Worm (Caenorhabditis elegans) whole organism, late embryonic: ENCODE data around the gene wago-5.

Experiments used
- C08G9.2 ChIP-seq: sonication (generic microtip); optimal IDR thresholded peaks from 2 replicates; lab custom pipeline; 2016; ENCODE audit warnings: mild to moderate bottlenecking, missing genetic modification characterization, moderate library complexity, missing compliant biosample characterization
- C38D4.7 ChIP-seq: fragments of 200-800 bp; sonication (Bioruptor generic); optimal IDR thresholded peaks from 2 replicates; lab custom pipeline; 2018; ENCODE audit warnings: mild to moderate bottlenecking, missing genetic modification characterization, moderate library complexity, missing compliant biosample characterization
- F13H6.1 ChIP-seq: sonication (generic microtip); optimal IDR thresholded peaks from 2 replicates; lab custom pipeline; 2016; ENCODE audit warnings: missing genetic modification characterization, missing compliant biosample characterization
- T23F11.4 ChIP-seq: fragments of 200-800 bp; sonication (Bioruptor generic); optimal IDR thresholded peaks from 2 replicates; lab custom pipeline; 2018; ENCODE audit warnings: mild to moderate bottlenecking, missing genetic modification characterization, missing compliant biosample characterization
- Y22D7AL.16 ChIP-seq: sonication (generic microtip); optimal IDR thresholded peaks from 2 replicates; lab custom pipeline; 2016; ENCODE audit warnings: missing genetic modification characterization, missing compliant biosample characterization
- ama-1 ChIP-seq: fragments of 150-350 bp; optimal IDR thresholded peaks from 2 replicates; lab custom pipeline; 2014
- ceh-14 ChIP-seq: sonication (generic microtip); optimal IDR thresholded peaks from 2 replicates; lab custom pipeline; 2016; ENCODE audit warnings: missing genotype, missing genetic modification characterization, missing compliant biosample characterization
- ceh-18 ChIP-seq: sonication (generic microtip); optimal IDR thresholded peaks from 2 replicates; lab custom pipeline; 2016; ENCODE audit warnings: missing genetic modification characterization, missing compliant biosample characterization
- ceh-19 ChIP-seq: fragments of 200-800 bp; sonication (Bioruptor generic); optimal IDR thresholded peaks from 2 replicates; lab custom pipeline; 2018; ENCODE audit warnings: mild to moderate bottlenecking, missing genetic modification characterization, missing compliant biosample characterization
- ceh-2 ChIP-seq: sonication (generic microtip); optimal IDR thresholded peaks from 2 replicates; lab custom pipeline; 2016; ENCODE audit warnings: missing genotype, missing genetic modification characterization, missing compliant biosample characterization
- ceh-24 ChIP-seq: sonication (generic microtip); optimal IDR thresholded peaks from 2 replicates; lab custom pipeline; 2016; ENCODE audit warnings: mild to moderate bottlenecking, missing genetic modification characterization, missing compliant biosample characterization
- ceh-31 ChIP-seq: sonication (generic microtip); optimal IDR thresholded peaks from 2 replicates; lab custom pipeline; 2016; ENCODE audit warnings: missing genetic modification characterization, missing compliant biosample characterization
- ceh-34 ChIP-seq: sonication (generic microtip); optimal IDR thresholded peaks from 2 replicates; lab custom pipeline; 2016; ENCODE audit warnings: mild to moderate bottlenecking, missing genetic modification characterization, missing compliant biosample characterization
- ceh-48 ChIP-seq: sonication (generic microtip); optimal IDR thresholded peaks from 2 replicates; lab custom pipeline; 2016; ENCODE audit warnings: missing genetic modification characterization, inconsistent platforms, missing compliant biosample characterization
- che-1 ChIP-seq: sonication (generic microtip); optimal IDR thresholded peaks from 2 replicates; lab custom pipeline; 2016; ENCODE audit warnings: mild to moderate bottlenecking, missing genetic modification characterization, missing compliant biosample characterization
- dmd-4 ChIP-seq: sonication (generic microtip); optimal IDR thresholded peaks from 2 replicates; lab custom pipeline; 2016; ENCODE audit warnings: borderline replicate concordance, missing genetic modification characterization, missing compliant biosample characterization
- ets-4 ChIP-seq: sonication (generic microtip); optimal IDR thresholded peaks from 2 replicates; lab custom pipeline; 2016; ENCODE audit warnings: missing genetic modification characterization, missing compliant biosample characterization
- fkh-6 ChIP-seq: sonication (generic microtip); optimal IDR thresholded peaks from 2 replicates; lab custom pipeline; 2016; ENCODE audit warnings: missing genetic modification characterization, missing compliant biosample characterization
- hlh-13 ChIP-seq: fragments of 200-800 bp; sonication (Bioruptor generic); optimal IDR thresholded peaks from 2 replicates; lab custom pipeline; 2018; ENCODE audit warnings: mild to moderate bottlenecking, missing genetic modification characterization, missing compliant biosample characterization
- hlh-6 ChIP-seq: sonication (generic microtip); optimal IDR thresholded peaks from 2 replicates; lab custom pipeline; 2016; ENCODE audit warnings: missing genotype, missing genetic modification characterization, missing compliant biosample characterization
- hlh-8 ChIP-seq: sonication (generic microtip); optimal IDR thresholded peaks from 2 replicates; lab custom pipeline; 2016; ENCODE audit warnings: missing genotype, missing genetic modification characterization, missing compliant biosample characterization
- lim-6 ChIP-seq: sonication (generic microtip); optimal IDR thresholded peaks from 2 replicates; lab custom pipeline; 2016; ENCODE audit warnings: missing genetic modification characterization, missing compliant biosample characterization
- lin-11 ChIP-seq: fragments of 200-800 bp; sonication (Bioruptor generic); optimal IDR thresholded peaks from 2 replicates; lab custom pipeline; 2018; ENCODE audit warnings: mild to moderate bottlenecking, missing genetic modification characterization, missing compliant biosample characterization
- madf-2 ChIP-seq: sonication (generic microtip); optimal IDR thresholded peaks from 2 replicates; lab custom pipeline; 2017; ENCODE audit warnings: missing genetic modification characterization, missing compliant biosample characterization
- nhr-11 ChIP-seq: fragments of 150-350 bp; optimal IDR thresholded peaks from 2 replicates; lab custom pipeline; 2014; ENCODE audit warnings: missing biosample characterization, missing genetic modification characterization
- nhr-232 ChIP-seq: sonication (generic microtip); optimal IDR thresholded peaks from 2 replicates; lab custom pipeline; 2016; ENCODE audit warnings: missing genetic modification characterization, missing compliant biosample characterization
- odd-2 ChIP-seq: sonication (generic microtip); optimal IDR thresholded peaks from 2 replicates; lab custom pipeline; 2017; ENCODE audit warnings: antibody characterized with exemption, mild to moderate bottlenecking, missing genetic modification characterization, missing compliant biosample characterization
- pha-2 ChIP-seq: sonication (generic microtip); optimal IDR thresholded peaks from 2 replicates; lab custom pipeline; 2017; ENCODE audit warnings: mild to moderate bottlenecking, missing genetic modification characterization, missing compliant biosample characterization
- pha-4 ChIP-seq: fragments of 150-350 bp; optimal IDR thresholded peaks from 2 replicates; lab custom pipeline; 2018; ENCODE audit warnings: missing biosample characterization, missing genetic modification reagents, missing genetic modification characterization
- pqm-1 ChIP-seq: sonication (generic microtip); optimal IDR thresholded peaks from 2 replicates; lab custom pipeline; 2016; ENCODE audit warnings: missing genetic modification characterization, missing compliant biosample characterization
- ref-2 ChIP-seq: sonication (generic microtip); optimal IDR thresholded peaks from 2 replicates; lab custom pipeline; 2016; ENCODE audit warnings: missing genetic modification characterization, missing compliant biosample characterization
- sox-2 ChIP-seq: fragments of 200-800 bp; sonication (Bioruptor generic); IDR thresholded peaks from 2 replicates; pipeline ENCODE4 v1.3.6; 2022; ENCODE audit warnings: missing genetic modification reagents, missing genetic modification characterization, missing compliant biosample characterization
- sox-4 ChIP-seq: sonication (generic microtip); optimal IDR thresholded peaks from 2 replicates; lab custom pipeline; 2017; ENCODE audit warnings: mild to moderate bottlenecking, missing genetic modification characterization, inconsistent platforms, missing compliant biosample characterization
- syd-9 ChIP-seq: sonication (generic microtip); optimal IDR thresholded peaks from 2 replicates; lab custom pipeline; 2016; ENCODE audit warnings: mild to moderate bottlenecking, missing genetic modification characterization, moderate library complexity, missing compliant biosample characterization
- tbx-2 ChIP-seq: sonication (generic microtip); optimal IDR thresholded peaks from 2 replicates; lab custom pipeline; 2016; ENCODE audit warnings: missing genetic modification characterization, missing compliant biosample characterization
- tbx-7 ChIP-seq: sonication (generic microtip); optimal IDR thresholded peaks from 2 replicates; lab custom pipeline; 2016; ENCODE audit warnings: missing genotype, missing genetic modification characterization, missing compliant biosample characterization
- ttx-3 ChIP-seq: sonication (generic microtip); optimal IDR thresholded peaks from 2 replicates; lab custom pipeline; 2016; ENCODE audit warnings: missing genetic modification reagents, missing genetic modification characterization, missing compliant biosample characterization
- unc-3 ChIP-seq, 2 experiments: fragments of 200-800 bp in 1 of 2; sonication (Bioruptor generic) in 1 of 2; sonication (generic microtip) in 1 of 2; conservative IDR thresholded peaks in 1 of 2; optimal IDR thresholded peaks in 1 of 2; 2 replicates each; pipeline versions ENCODE4 v1.3.6 to Lab custom; 2016 to 2022; ENCODE audit warnings: missing compliant biosample characterization in 2 of 2, missing genetic modification characterization in 2 of 2, missing genetic modification reagents in 1 of 2
- unc-42 ChIP-seq: sonication (generic microtip); optimal IDR thresholded peaks from 2 replicates; lab custom pipeline; 2016; ENCODE audit warnings: missing genotype, missing genetic modification characterization, missing compliant biosample characterization
- unc-55 ChIP-seq: sonication (generic microtip); optimal IDR thresholded peaks from 2 replicates; lab custom pipeline; 2017; ENCODE audit warnings: missing biosample characterization, missing genetic modification reagents, missing genetic modification characterization
- unc-86 ChIP-seq: sonication (generic microtip); optimal IDR thresholded peaks from 2 replicates; lab custom pipeline; 2016; ENCODE audit warnings: missing genetic modification characterization, missing compliant biosample characterization
- zip-5 ChIP-seq: sonication (generic microtip); optimal IDR thresholded peaks from 2 replicates; lab custom pipeline; 2016; ENCODE audit warnings: missing genetic modification characterization, missing compliant biosample characterization
- ztf-16 ChIP-seq: sonication (generic microtip); optimal IDR thresholded peaks from 2 replicates; lab custom pipeline; 2017; ENCODE audit warnings: missing genetic modification characterization, missing compliant biosample characterization

wago-5 gene

DNA sequence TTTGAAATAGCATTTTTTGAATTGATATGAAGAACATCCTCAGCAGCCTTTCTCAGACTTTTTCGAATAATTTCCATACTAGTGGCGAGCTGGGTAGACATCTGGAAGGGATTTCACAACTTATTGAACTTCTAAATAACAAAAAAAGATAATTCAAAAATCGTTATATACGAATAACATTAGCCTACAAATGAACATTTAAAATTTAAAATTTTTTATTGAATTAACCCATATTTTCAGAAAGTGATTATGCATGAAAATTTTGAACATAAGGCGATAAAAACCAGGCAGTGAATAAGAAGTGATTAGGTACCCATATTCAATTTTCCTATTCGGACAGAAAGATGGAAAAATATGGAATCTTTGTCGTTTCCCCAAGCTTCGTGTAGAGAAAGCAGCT, 13.2 kb upstream of the wago-5 start, which contains the start of gene ZK1248.11:
Gene ZK1248.11 (minus strand): TSS at position 101 of the 400 bp plus-strand sequence.
- TF ChIP-seq hlh-6 (no peak), ceh-34 (no peak), madf-2 (tag; lab: Kevin White, UChicago) (no peak), ttx-3 (tag; lab: Kevin White, UChicago) (no peak), che-1 (tag; lab: Kevin White, UChicago) (no peak), odd-2 (tag; lab: Kevin White, UChicago) (no peak), F13H6.1 (tag; lab: Kevin White, UChicago) (no peak), nhr-11 (no peak), ceh-48 (tag; lab: Kevin White, UChicago) (no peak), syd-9 (tag; lab: Kevin White, UChicago) (no peak), tbx-7 (tag; lab: Kevin White, UChicago) (no peak), sox-2 (GFP tag; lab: Robert Waterston, UW) (no peak), dmd-4 (tag; lab: Kevin White, UChicago) (no peak), lim-6 (tag; lab: Kevin White, UChicago) (no peak), ceh-14 (no peak), Y22D7AL.16 (tag; lab: Kevin White, UChicago) (no peak), nhr-232 (tag; lab: Kevin White, UChicago) (no peak), hlh-13 (GFP tag; lab: Kevin White, UChicago) (no peak), pha-2 (no peak)

DNA sequence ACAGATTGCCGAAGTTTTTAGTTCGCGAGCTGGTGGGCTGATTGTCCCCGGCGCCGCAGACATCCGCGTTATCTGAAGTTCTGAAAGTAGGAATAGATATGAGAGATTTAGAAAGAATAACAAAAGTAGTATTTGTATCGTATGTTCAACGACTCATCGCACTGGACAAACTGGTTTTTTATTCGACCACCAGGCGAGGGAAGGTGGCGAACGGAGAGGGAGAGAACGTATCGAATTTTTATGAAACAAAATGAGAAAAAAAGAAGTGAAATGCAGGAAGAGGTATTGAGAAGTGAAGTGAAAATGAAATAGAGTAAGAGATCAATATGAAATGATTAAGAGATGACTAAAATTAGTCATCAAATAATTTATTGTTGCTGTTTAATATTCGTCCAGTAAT, 12.1 kb upstream of the wago-5 start, which contains the start of gene tbc-2:
Gene tbc-2 (minus strand): TSS at position 80 of the 400 bp plus-strand sequence.
- TF ChIP-seq ceh-34, result no peak
- TF ChIP-seq ets-4 (tag; lab: Kevin White, UChicago), result no peak
- no peak for TF ChIP-seq C08G9.2 (tag; lab: Kevin White, UChicago)
- TF ChIP-seq hlh-13 (GFP tag; lab: Kevin White, UChicago), result no peak
- TF ChIP-seq pha-4 (tag; lab: Kevin White, UChicago), result no peak
- TF ChIP-seq lin-11, result no peak
- TF ChIP-seq ttx-3 (tag; lab: Kevin White, UChicago), result no peak
- no peak for TF ChIP-seq nhr-11

DNA sequence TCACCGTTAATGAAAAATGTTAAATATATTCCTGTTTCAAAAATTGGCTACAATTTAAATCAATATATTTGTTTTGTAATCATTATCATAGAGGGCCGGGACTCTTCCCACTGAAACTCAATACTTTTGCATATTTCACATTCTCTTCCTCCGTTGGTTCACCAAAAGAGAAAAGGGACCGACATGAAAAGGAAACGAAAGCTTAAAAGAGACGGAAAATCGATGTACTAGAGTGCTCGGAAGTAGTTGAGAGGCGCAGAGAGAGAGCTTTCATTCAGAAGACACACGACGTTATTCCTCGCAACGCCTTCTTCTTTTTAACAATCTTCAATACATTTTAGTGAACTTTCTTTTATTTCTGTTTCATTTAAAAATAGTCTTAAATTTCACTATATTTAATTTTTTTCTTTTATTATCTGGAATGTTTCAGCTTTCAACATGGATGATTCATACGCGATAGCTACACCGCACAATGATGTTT, 5.0 kb upstream of the wago-5 start, which contains the start of gene ehs-1:
Gene ehs-1 (plus strand): TSS at position 431 of the 481 bp plus-strand sequence.
- peak; percentile 84 for TF ChIP-seq ceh-48 (tag; lab: Kevin White, UChicago)
- TF ChIP-seq sox-4 (tag; lab: Kevin White, UChicago), result no peak
- no peak for TF ChIP-seq dmd-4 (tag; lab: Kevin White, UChicago)
- no peak for TF ChIP-seq unc-3 (GFP tag; conservative IDR thresholded peaks at IDR 0.05; lab: Robert Waterston, UW)
- TF ChIP-seq unc-3 (tag; optimal IDR thresholded peaks at IDR 0.05; lab: Kevin White, UChicago), result no peak
- TF ChIP-seq ttx-3 (tag; lab: Kevin White, UChicago), result no peak

DNA sequence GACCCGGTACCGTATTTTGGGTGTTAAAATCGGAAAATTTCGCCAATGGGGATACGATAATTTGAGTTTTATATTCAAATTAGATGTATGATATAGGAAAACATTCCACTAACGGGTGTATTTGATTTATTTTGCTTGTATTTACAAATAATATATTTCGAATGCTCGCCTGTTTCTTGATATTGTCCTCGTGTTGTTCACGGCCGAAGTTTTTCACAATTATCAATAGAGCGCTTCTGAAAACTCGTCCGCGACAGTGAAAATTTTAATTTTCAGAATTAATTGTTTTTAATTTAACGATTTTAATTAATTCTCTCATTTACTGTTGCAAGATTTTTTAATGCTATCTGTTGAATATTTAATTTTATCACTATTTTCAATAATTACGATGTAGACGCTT, 4.4 kb upstream of the wago-5 start:
- TF ChIP-seq ceh-2, result peak; percentile 70
- TF ChIP-seq pqm-1 (tag; lab: Kevin White, UChicago), result no peak
- TF ChIP-seq ets-4 (tag; lab: Kevin White, UChicago), result peak; percentile 63
- TF ChIP-seq ceh-18 (tag; lab: Kevin White, UChicago), result no peak
- peak; percentile 12 for TF ChIP-seq fkh-6 (tag; lab: Kevin White, UChicago)
- TF ChIP-seq odd-2 (tag; lab: Kevin White, UChicago), result no peak
- TF ChIP-seq T23F11.4 (GFP tag; lab: Kevin White, UChicago), result no peak
- no peak for TF ChIP-seq ztf-16 (tag; lab: Kevin White, UChicago)
- no peak for TF ChIP-seq ceh-19 (GFP tag; lab: Kevin White, UChicago)
- no peak for TF ChIP-seq lim-6 (tag; lab: Kevin White, UChicago)
- no peak for TF ChIP-seq lin-11
- no peak for TF ChIP-seq unc-86 (tag; lab: Kevin White, UChicago)
- TF ChIP-seq ref-2 (tag; lab: Kevin White, UChicago), result peak; percentile 48
- peak; percentile 24 for TF ChIP-seq zip-5 (tag; lab: Kevin White, UChicago)
- TF ChIP-seq ceh-24 (tag; lab: Kevin White, UChicago), result no peak
- peak; percentile 11 for TF ChIP-seq hlh-8
- peak; percentile 71 for TF ChIP-seq ceh-31 (tag; lab: Kevin White, UChicago)
- no peak for TF ChIP-seq tbx-7 (tag; lab: Kevin White, UChicago)
- TF ChIP-seq che-1 (tag; lab: Kevin White, UChicago), result no peak
- TF ChIP-seq unc-55 (GFP tag; lab: Kevin White, UChicago), result no peak
- TF ChIP-seq C08G9.2 (tag; lab: Kevin White, UChicago), result peak; percentile 68
- TF ChIP-seq ceh-14, result peak; percentile 26
- TF ChIP-seq Y22D7AL.16 (tag; lab: Kevin White, UChicago), result no peak
- no peak for TF ChIP-seq hlh-13 (GFP tag; lab: Kevin White, UChicago)
- no peak for TF ChIP-seq ama-1
- TF ChIP-seq C38D4.7 (GFP tag; lab: Kevin White, UChicago), result no peak
- TF ChIP-seq tbx-2, result peak; percentile 65
- peak; percentile 13 for TF ChIP-seq unc-42 (tag; lab: Kevin White, UChicago)
